Worm (Caenorhabditis elegans) whole organism, L4 larva: Measurements from ENCODE around the gene tomm-70.

Experiments
- R02D3.7 ChIP-seq: fragments of 150-350 bp; sonication (generic microtip); optimal IDR thresholded peaks from 3 replicates; lab custom pipeline; 2014; ENCODE audit warnings: missing biosample characterization, missing genetic modification characterization
- ama-1 ChIP-seq: fragments of 150-350 bp; optimal IDR thresholded peaks from 2 replicates; lab custom pipeline; 2014; ENCODE audit warnings: inconsistent platforms, mixed read lengths
- lin-39 ChIP-seq: fragments of 150-350 bp; optimal IDR thresholded peaks from 2 replicates; lab custom pipeline; 2014; ENCODE audit warnings: missing biosample characterization, missing genetic modification reagents, missing genetic modification characterization
- nhr-237 ChIP-seq: sonication (generic microtip); optimal IDR thresholded peaks from 2 replicates; lab custom pipeline; 2017; ENCODE audit warnings: missing biosample characterization, missing genetic modification characterization
- skn-1 ChIP-seq: fragments of 150-350 bp; optimal IDR thresholded peaks from 2 replicates; lab custom pipeline; 2014; ENCODE audit warnings: missing biosample characterization, missing genetic modification characterization
- snpc-4 ChIP-seq: fragments of 150-350 bp; optimal IDR thresholded peaks from 2 replicates; lab custom pipeline; 2014; ENCODE audit warnings: missing biosample characterization, missing genetic modification characterization
- unc-39 ChIP-seq: sonication (generic microtip); optimal IDR thresholded peaks from 2 replicates; lab custom pipeline; 2017; ENCODE audit warnings: missing biosample characterization, missing genetic modification characterization
- unc-62 ChIP-seq, 3 experiments: fragments of 150-350 bp in 1 of 3; sonication (generic microtip); optimal IDR thresholded peaks in 2 of 3; peaks in 1 of 3; 1 replicate in 1 of 3; 2 replicates in 2 of 3; lab custom pipeline; 2014 to 2017; ENCODE audit warnings: missing biosample characterization in 3 of 3, missing genetic modification characterization in 3 of 3, missing genetic modification reagents in 3 of 3, missing genotype in 1 of 3

ce11 chrIII:8718592-8718991, 36.0 kb downstream of the tomm-70 start:
- TF ChIP-seq nhr-237 (no peak), lin-39 (tag; lab: Kevin White, UChicago) (no peak), snpc-4 (tag; lab: Kevin White, UChicago) (no peak), unc-62 (GFP tag; optimal IDR thresholded peaks at IDR 0.05 in 1 of 2; lab: Kevin White, UChicago) (no peak), unc-62 (tag; optimal IDR thresholded peaks at IDR 0.05; lab: Kevin White, UChicago) (no peak), R02D3.7 (tag; lab: Kevin White, UChicago) (no peak), ama-1 (lab: Kevin White, UChicago) (no peak), unc-39 (tag; lab: Kevin White, UChicago) (no peak), skn-1 (tag; lab: Kevin White, UChicago) (no peak)
